Worm (Caenorhabditis elegans) whole organism, L1 larva: ENCODE results near the gene col-98.

ENCODE experiments used
- C04F5.9 ChIP-seq: sonication (generic microtip); optimal IDR thresholded peaks from 2 replicates; lab custom pipeline; 2016; ENCODE audit warnings: missing genetic modification characterization, missing compliant biosample characterization
- C16A3.4 ChIP-seq: fragments of 150-350 bp; optimal IDR thresholded peaks from 2 replicates; lab custom pipeline; 2014; ENCODE audit warnings: missing biosample characterization, missing genetic modification characterization
- C34B4.2 ChIP-seq: sonication (generic microtip); optimal IDR thresholded peaks from 2 replicates; lab custom pipeline; 2017; ENCODE audit warnings: mild to moderate bottlenecking, missing genetic modification characterization, missing compliant biosample characterization
- aly-2 ChIP-seq: fragments of 150-350 bp; optimal IDR thresholded peaks from 2 replicates; lab custom pipeline; 2014; ENCODE audit warnings: missing biosample characterization, missing genetic modification characterization
- blmp-1 ChIP-seq: fragments of 150-350 bp; optimal IDR thresholded peaks from 2 replicates; lab custom pipeline; 2014; ENCODE audit warnings: missing biosample characterization, missing genetic modification characterization
- ceh-63 ChIP-seq: fragments of 200-800 bp; sonication (Bioruptor generic); optimal IDR thresholded peaks from 2 replicates; lab custom pipeline; 2018; ENCODE audit warnings: mild to moderate bottlenecking, missing genetic modification characterization, missing compliant biosample characterization
- ceh-8 ChIP-seq: fragments of 200-800 bp; sonication (Bioruptor generic); optimal IDR thresholded peaks from 2 replicates; lab custom pipeline; 2018; ENCODE audit warnings: mild to moderate bottlenecking, missing genetic modification characterization, moderate library complexity, missing compliant biosample characterization
- ceh-82 ChIP-seq, 3 experiments: fragments of 150-350 bp in 1 of 3; sonication (generic microtip) in 2 of 3; optimal IDR thresholded peaks; 2 replicates each; lab custom pipeline; 2014 to 2017; ENCODE audit warnings: missing biosample characterization in 3 of 3, missing genetic modification characterization in 3 of 3
- ceh-90 ChIP-seq: sonication (generic microtip); optimal IDR thresholded peaks from 2 replicates; lab custom pipeline; 2016; ENCODE audit warnings: missing genetic modification characterization, missing compliant biosample characterization
- ces-1 ChIP-seq: fragments of 150-350 bp; optimal IDR thresholded peaks from 2 replicates; lab custom pipeline; 2014; ENCODE audit warnings: missing biosample characterization, missing genetic modification reagents, missing genetic modification characterization
- dsc-1 ChIP-seq: sonication (generic microtip); optimal IDR thresholded peaks from 2 replicates; lab custom pipeline; 2016; ENCODE audit warnings: mild to moderate bottlenecking, missing genetic modification characterization, missing compliant biosample characterization
- efl-3 ChIP-seq: fragments of 200-800 bp; sonication (Bioruptor generic); optimal IDR thresholded peaks from 2 replicates; lab custom pipeline; 2018; ENCODE audit warnings: mild to moderate bottlenecking, missing genetic modification characterization, missing compliant biosample characterization
- egl-13 ChIP-seq: sonication (generic microtip); optimal IDR thresholded peaks from 2 replicates; lab custom pipeline; 2016; ENCODE audit warnings: missing genotype, missing genetic modification reagents, missing genetic modification characterization, missing compliant biosample characterization
- elt-3 ChIP-seq, 6 experiments: fragments of 150-350 bp in 1 of 6; sonication (generic microtip); optimal IDR thresholded peaks; 2 replicates each; lab custom pipeline; 2017 to 2018; ENCODE audit warnings: missing biosample characterization in 6 of 6, missing genetic modification characterization in 6 of 6, inconsistent platforms in 1 of 6
- fkh-4 ChIP-seq: sonication (generic microtip); optimal IDR thresholded peaks from 2 replicates; lab custom pipeline; 2016; ENCODE audit warnings: missing compliant biosample characterization, missing genetic modification characterization, borderline replicate concordance
- fkh-8 ChIP-seq: sonication (generic microtip); optimal IDR thresholded peaks from 2 replicates; lab custom pipeline; 2016; ENCODE audit warnings: mild to moderate bottlenecking, missing genetic modification characterization, missing compliant biosample characterization
- fos-1 ChIP-seq: fragments of 150-350 bp; optimal IDR thresholded peaks from 2 replicates; lab custom pipeline; 2014; ENCODE audit warnings: missing biosample characterization, missing genetic modification characterization
- hlh-17 ChIP-seq: fragments of 200-800 bp; sonication (Bioruptor generic); optimal IDR thresholded peaks from 2 replicates; lab custom pipeline; 2018; ENCODE audit warnings: missing genetic modification characterization, mild to moderate bottlenecking, missing compliant biosample characterization, moderate library complexity, borderline replicate concordance
- irx-1 ChIP-seq: sonication (generic microtip); optimal IDR thresholded peaks from 2 replicates; lab custom pipeline; 2016; ENCODE audit warnings: missing genetic modification characterization, missing compliant biosample characterization
- isw-1 ChIP-seq: fragments of 200-800 bp; sonication (Bioruptor generic); IDR thresholded peaks from 2 replicates; pipeline ENCODE4 v1.3.6; 2022; ENCODE audit warnings: missing genetic modification characterization, missing compliant biosample characterization
- jun-1 ChIP-seq: fragments of 150-350 bp; optimal IDR thresholded peaks from 2 replicates; lab custom pipeline; 2014; ENCODE audit warnings: missing biosample characterization, missing genetic modification reagents, missing genetic modification characterization
- lin-13 ChIP-seq: fragments of 150-350 bp; optimal IDR thresholded peaks from 2 replicates; lab custom pipeline; 2014; ENCODE audit warnings: missing biosample characterization, missing genetic modification reagents, missing genetic modification characterization
- lin-15B ChIP-seq: fragments of 150-350 bp; sonication (generic microtip); optimal IDR thresholded peaks from 3 replicates; lab custom pipeline; 2014; ENCODE audit warnings: missing biosample characterization, missing genetic modification characterization
- lin-35 ChIP-seq, 2 experiments: fragments of 150-350 bp; optimal IDR thresholded peaks; 2 replicates each; lab custom pipeline; 2014; ENCODE audit warnings: missing biosample characterization in 2 of 2, missing genetic modification characterization in 2 of 2, missing genetic modification reagents in 2 of 2
- lin-39 ChIP-seq: fragments of 150-350 bp; optimal IDR thresholded peaks from 2 replicates; lab custom pipeline; 2014; ENCODE audit warnings: missing biosample characterization, missing genetic modification reagents, missing genetic modification characterization
- lir-3 ChIP-seq: sonication (generic microtip); optimal IDR thresholded peaks from 2 replicates; lab custom pipeline; 2016; ENCODE audit warnings: mild to moderate bottlenecking, missing genetic modification characterization, moderate library complexity, missing compliant biosample characterization; ENCODE audit not compliant: poor library complexity
- mab-9 ChIP-seq: fragments of 200-800 bp; sonication (Bioruptor generic); IDR thresholded peaks from 2 replicates; pipeline ENCODE4 v1.3.6; 2022; ENCODE audit warnings: missing genetic modification reagents, missing genetic modification characterization, missing compliant biosample characterization
- nhr-12 ChIP-seq: sonication (generic microtip); optimal IDR thresholded peaks from 2 replicates; lab custom pipeline; 2017; ENCODE audit warnings: missing biosample characterization, missing genetic modification characterization
- nhr-19 ChIP-seq: fragments of 200-800 bp; sonication (Bioruptor generic); conservative IDR thresholded peaks from 2 replicates; pipeline ENCODE4 v1.3.6; 2022; ENCODE audit warnings: missing genetic modification characterization, missing compliant biosample characterization
- nhr-237 ChIP-seq: fragments of 150-350 bp; optimal IDR thresholded peaks from 2 replicates; lab custom pipeline; 2014; ENCODE audit warnings: missing biosample characterization, missing genetic modification characterization
- nhr-71 ChIP-seq: sonication (generic microtip); optimal IDR thresholded peaks from 2 replicates; lab custom pipeline; 2016; ENCODE audit warnings: mild to moderate bottlenecking, missing genetic modification characterization, moderate library complexity, missing compliant biosample characterization
- nhr-76 ChIP-seq: sonication (generic microtip); optimal IDR thresholded peaks from 2 replicates; lab custom pipeline; 2017; ENCODE audit warnings: missing biosample characterization, missing genetic modification characterization
- nhr-85 ChIP-seq: sonication (generic microtip); peaks from one replicate; lab custom pipeline; 2016; ENCODE audit warnings: missing genetic modification characterization, inconsistent platforms, missing compliant biosample characterization
- nhr-90 ChIP-seq: sonication (generic microtip); optimal IDR thresholded peaks from 2 replicates; lab custom pipeline; 2016; ENCODE audit warnings: mild to moderate bottlenecking, missing genetic modification characterization, missing compliant biosample characterization; ENCODE audit not compliant: poor library complexity
- pqm-1 ChIP-seq: sonication (generic microtip); optimal IDR thresholded peaks from 3 replicates; lab custom pipeline; 2017; ENCODE audit warnings: missing biosample characterization, missing genetic modification characterization
- rnt-1 ChIP-seq: sonication (generic microtip); optimal IDR thresholded peaks from 2 replicates; lab custom pipeline; 2016; ENCODE audit warnings: mild to moderate bottlenecking, missing genetic modification characterization, moderate library complexity, missing compliant biosample characterization
- skn-1 ChIP-seq: fragments of 150-350 bp; optimal IDR thresholded peaks from 2 replicates; lab custom pipeline; 2014; ENCODE audit warnings: missing biosample characterization, missing genetic modification characterization
- snpc-4 ChIP-seq: fragments of 150-350 bp; optimal IDR thresholded peaks from 2 replicates; lab custom pipeline; 2014; ENCODE audit warnings: missing biosample characterization, missing genetic modification characterization
- sox-4 ChIP-seq: sonication (generic microtip); optimal IDR thresholded peaks from 2 replicates; lab custom pipeline; 2016; ENCODE audit warnings: missing genetic modification characterization, missing compliant biosample characterization
- sptf-1 ChIP-seq: fragments of 150-350 bp; optimal IDR thresholded peaks from 2 replicates; lab custom pipeline; 2014; ENCODE audit warnings: missing biosample characterization, missing genetic modification characterization
- unc-130 ChIP-seq: fragments of 150-350 bp; optimal IDR thresholded peaks from 2 replicates; lab custom pipeline; 2017; ENCODE audit warnings: missing biosample characterization, missing genetic modification characterization, inconsistent platforms
- unc-30 ChIP-seq: sonication (generic microtip); optimal IDR thresholded peaks from 2 replicates; lab custom pipeline; 2017; ENCODE audit warnings: missing biosample characterization, missing genetic modification characterization
- unc-86 ChIP-seq: sonication (generic microtip); optimal IDR thresholded peaks from 2 replicates; lab custom pipeline; 2016; ENCODE audit warnings: missing genetic modification characterization, missing compliant biosample characterization
- unc-98 ChIP-seq: fragments of 200-800 bp; sonication (Bioruptor generic); IDR thresholded peaks from 2 replicates; pipeline ENCODE4 v1.3.6; 2022; ENCODE audit warnings: missing genetic modification characterization, missing compliant biosample characterization
- vab-15 ChIP-seq: sonication (generic microtip); optimal IDR thresholded peaks from 2 replicates; lab custom pipeline; 2017; ENCODE audit warnings: missing genotype, mild to moderate bottlenecking, missing genetic modification characterization, missing compliant biosample characterization
- zag-1 ChIP-seq: fragments of 150-350 bp; optimal IDR thresholded peaks from 2 replicates; lab custom pipeline; 2014; ENCODE audit warnings: missing biosample characterization, missing genetic modification characterization
- zip-4 ChIP-seq: fragments of 200-800 bp; sonication (Bioruptor generic); optimal IDR thresholded peaks from 2 replicates; lab custom pipeline; 2018; ENCODE audit warnings: mild to moderate bottlenecking, missing genetic modification characterization, moderate library complexity, missing compliant biosample characterization
- ztf-11 ChIP-seq, 2 experiments: sonication (generic microtip); optimal IDR thresholded peaks; 2 replicates each; lab custom pipeline; 2016 to 2017; ENCODE audit warnings: missing genetic modification characterization in 2 of 2, missing biosample characterization in 1 of 2, missing compliant biosample characterization in 1 of 2
- ztf-4 ChIP-seq: fragments of 150-350 bp; optimal IDR thresholded peaks from 2 replicates; lab custom pipeline; 2014; ENCODE audit warnings: missing biosample characterization, missing genetic modification characterization

col-98 gene

ce11 chrIII:13002098-13002497 is 16.7 kb upstream of the col-98 start, which contains the start of gene ZK1010.10 (continued):
- TF ChIP-seq fkh-8 (tag; lab: Kevin White, UChicago): peak; percentile 19
- TF ChIP-seq nhr-12 (tag; lab: Kevin White, UChicago): no peak
- no peak for TF ChIP-seq vab-15 (tag; lab: Kevin White, UChicago)
- no peak for TF ChIP-seq unc-130
- no peak for TF ChIP-seq ceh-63 (GFP tag; lab: Kevin White, UChicago)
- no peak for TF ChIP-seq ztf-11 (tag; optimal IDR thresholded peaks at IDR 0.05; lab: Kevin White, UChicago)
- no peak for TF ChIP-seq nhr-71 (tag; lab: Kevin White, UChicago)
- TF ChIP-seq C04F5.9 (tag; lab: Kevin White, UChicago): no peak
- TF ChIP-seq snpc-4 (tag; lab: Kevin White, UChicago): peak; percentile 4
- no peak for TF ChIP-seq ceh-90 (tag; lab: Kevin White, UChicago)
- TF ChIP-seq fkh-4: no peak
- TF ChIP-seq hlh-17 (GFP tag; lab: Kevin White, UChicago): no peak
- no peak for TF ChIP-seq unc-86 (tag; lab: Kevin White, UChicago)
- TF ChIP-seq zag-1 (tag; lab: Kevin White, UChicago): no peak
- no peak for TF ChIP-seq ceh-8 (GFP tag; lab: Kevin White, UChicago)
- no peak for TF ChIP-seq nhr-76 (tag; lab: Kevin White, UChicago)
- no peak for TF ChIP-seq rnt-1 (tag; lab: Kevin White, UChicago)
- no peak for TF ChIP-seq nhr-90 (tag; lab: Kevin White, UChicago)
- TF ChIP-seq unc-30 (tag; lab: Kevin White, UChicago): no peak
- no peak for TF ChIP-seq elt-3 (tag; optimal IDR thresholded peaks at IDR 0.05; lab: Kevin White, UChicago)
- TF ChIP-seq skn-1: peak; percentile 48
- TF ChIP-seq ztf-4 (tag; lab: Kevin White, UChicago): no peak
- no peak for TF ChIP-seq nhr-19 (GFP tag; lab: Robert Waterston, UW)
- no peak for TF ChIP-seq sptf-1 (tag; lab: Kevin White, UChicago)
- no peak for TF ChIP-seq mab-9
- no peak for TF ChIP-seq C34B4.2 (tag; lab: Kevin White, UChicago)
- peak; percentile 47 for TF ChIP-seq blmp-1 (tag; lab: Kevin White, UChicago)
- TF ChIP-seq pqm-1 (tag; lab: Kevin White, UChicago): no peak
- no peak for TF ChIP-seq unc-98 (GFP tag; lab: Robert Waterston, UW)
- TF ChIP-seq dsc-1 (tag; lab: Kevin White, UChicago): no peak
- peak; percentile 75 for TF ChIP-seq nhr-85 (tag; lab: Kevin White, UChicago)
- TF ChIP-seq lin-35 (GFP tag; optimal IDR thresholded peaks at IDR 0.05; lab: Kevin White, UChicago): peak; percentile 47 to 59
- TF ChIP-seq efl-3 (GFP tag; lab: Kevin White, UChicago): no peak
- TF ChIP-seq jun-1 (tag; lab: Kevin White, UChicago): peak; percentile 49
- no peak for TF ChIP-seq lir-3
- TF ChIP-seq lin-39 (tag; lab: Kevin White, UChicago): no peak
- TF ChIP-seq sox-4 (tag; lab: Kevin White, UChicago): no peak
- TF ChIP-seq fos-1: peak; percentile 18
- TF ChIP-seq ces-1: no peak
- no peak for TF ChIP-seq egl-13 (tag; lab: Kevin White, UChicago)
- TF ChIP-seq lin-15B (tag; lab: Kevin White, UChicago): no peak
- TF ChIP-seq C16A3.4: no peak
- TF ChIP-seq irx-1 (tag; lab: Kevin White, UChicago): no peak
- no peak for TF ChIP-seq zip-4 (GFP tag; lab: Kevin White, UChicago)
- TF ChIP-seq lin-13 (GFP tag; lab: Kevin White, UChicago): no peak
- peak in 2 of 3 experiments; percentile 55 to 67 for TF ChIP-seq ceh-82 (tag; optimal IDR thresholded peaks at IDR 0.05; lab: Kevin White, UChicago)
- TF ChIP-seq isw-1: peak; percentile 18
- TF ChIP-seq aly-2: no peak
- TF ChIP-seq nhr-237 (tag; lab: Kevin White, UChicago): no peak
- TF ChIP-seq, all 84 proteins: peak for 20
